Fruit fly (Drosophila melanogaster): ENCODE measurements around the gene Nubp1.

- TF ChIP-seq insv (optimal IDR thresholded peaks at IDR 0.05) = no peak
- TF ChIP-seq ttk (optimal IDR thresholded peaks at IDR 0.05) = no peak
- TF ChIP-seq Sin3A (optimal IDR thresholded peaks at IDR 0.05) = no peak
- TF ChIP-seq psq (optimal IDR thresholded peaks at IDR 0.05) = no peak
- no peak for TF ChIP-seq h (optimal IDR thresholded peaks at IDR 0.05)
- TF ChIP-seq Myc (optimal IDR thresholded peaks at IDR 0.05) = no peak
Measured at dm6 chr2L:16706882-16707775, 25.2 kb upstream of the Nubp1 start.
